Fruit fly (Drosophila melanogaster): ENCODE results near the gene PolG2.

DNA sequence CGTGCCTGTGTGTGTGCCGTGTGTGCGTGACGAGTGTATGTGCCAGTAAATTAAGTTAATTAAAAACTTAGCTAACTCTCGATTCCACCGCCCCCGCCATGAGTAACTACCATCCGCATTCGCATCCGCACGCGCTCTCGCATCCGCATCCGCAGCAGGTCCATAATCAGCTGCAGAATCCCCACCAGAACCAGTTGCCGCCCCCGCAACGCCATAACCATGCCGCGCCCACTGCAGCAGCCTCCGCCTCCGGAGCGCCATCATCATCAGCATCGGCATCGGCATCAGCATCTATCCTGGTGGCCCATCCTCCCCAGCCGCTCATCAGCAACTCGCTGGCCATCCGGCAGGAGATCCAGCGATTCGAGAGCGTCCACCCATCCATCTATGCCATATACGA is 3.1 kb upstream of the PolG2 start:
- TF ChIP-seq tj (GFP tag; optimal IDR thresholded peaks at IDR 0.05): no peak
- TF ChIP-seq kay (GFP tag; ENCODE audit: borderline replicate concordance): no peak
- TF ChIP-seq CG14711 (tag; optimal IDR thresholded peaks at IDR 0.05): no peak
